1 fruit fly cellular context compared by ENCODE assay signal in genomic region chr2L:12483866-12484554, dm6.
TF ChIP-seq lines count a peak whose summit lies in the region.

No protein-coding gene starts in this region.

TF ChIP-seq in whole organism, embryonic, 481 proteins besides CTCF, POLR2A, EP300 and RAD21 (continued from another document and continues in another):
- TF ChIP-seq CG5180 (GFP tag; optimal IDR thresholded peaks at IDR 0.05; lab: Kevin White, UChicago): peak; percentile 73
- TF ChIP-seq Taf1 (GFP tag; IDR thresholded peaks at IDR 0.05; lab: Robert Waterston, UW): peak; percentile 73; the same call in 1 of the 2 replicates
- peak; percentile 87 for TF ChIP-seq org-1 (GFP tag; optimal IDR thresholded peaks at IDR 0.05; lab: Kevin White, UChicago)
- peak; percentile 91 for TF ChIP-seq HLH54F (GFP tag; optimal IDR thresholded peaks at IDR 0.05; lab: Kevin White, UChicago)
- TF ChIP-seq jigr1 (GFP tag; IDR thresholded peaks at IDR 0.05; lab: Robert Waterston, UW): no peak
- peak; percentile 76 for TF ChIP-seq CG14050 (GFP tag; IDR thresholded peaks at IDR 0.05; lab: Robert Waterston, UW)
- TF ChIP-seq CG34422 (GFP tag; IDR thresholded peaks at IDR 0.05; lab: Robert Waterston, UW): peak; percentile 89; the same call in 1 of the 3 replicates
- peak; percentile 52 for TF ChIP-seq Sry-δ (GFP tag; optimal IDR thresholded peaks at IDR 0.05; lab: Kevin White, UChicago)
- no peak; the same call in 1 of the 2 replicates for TF ChIP-seq CG4360 (GFP tag; IDR thresholded peaks at IDR 0.05; lab: Robert Waterston, UW)
- peak; percentile 88 for TF ChIP-seq eyg (GFP tag; optimal IDR thresholded peaks at IDR 0.05; lab: Kevin White, UChicago)
- peak; percentile 97 for TF ChIP-seq sens (GFP tag; lab: Kevin White, UChicago)
- peak; percentile 88 to 93 for TF ChIP-seq bsh (GFP tag; optimal IDR thresholded peaks at IDR 0.05; lab: Kevin White, UChicago)
- peak; percentile 86; the same call in 1 of the 2 replicates for TF ChIP-seq E2f1 (GFP tag; IDR thresholded peaks at IDR 0.05; lab: Robert Waterston, UW)
- TF ChIP-seq vvl (GFP tag; IDR thresholded peaks at IDR 0.05; lab: Robert Waterston, UW): peak; percentile 91
- peak; percentile 81; the same call in 2 of the 3 replicates for TF ChIP-seq otp (GFP tag; IDR thresholded peaks at IDR 0.05; lab: Robert Waterston, UW)
- peak; percentile 93 for TF ChIP-seq gem (tag; optimal IDR thresholded peaks at IDR 0.05; lab: Kevin White, UChicago)
- peak; percentile 72 for TF ChIP-seq slou (GFP tag; optimal IDR thresholded peaks at IDR 0.05; lab: Kevin White, UChicago)
- peak; percentile 83 for TF ChIP-seq kni (GFP tag; optimal IDR thresholded peaks at IDR 0.05; lab: Kevin White, UChicago)
- peak; percentile 69 for TF ChIP-seq emc (GFP tag; optimal IDR thresholded peaks at IDR 0.05; lab: Kevin White, UChicago)
- peak; percentile 78 for TF ChIP-seq CG10147 (GFP tag; optimal IDR thresholded peaks at IDR 0.05; lab: Kevin White, UChicago)
- peak; percentile 84; the same call in 1 of the 2 replicates for TF ChIP-seq danr (GFP tag; IDR thresholded peaks at IDR 0.05; lab: Robert Waterston, UW)
- peak; percentile 75 for TF ChIP-seq wek (GFP tag; optimal IDR thresholded peaks at IDR 0.05; lab: Kevin White, UChicago)
- TF ChIP-seq wor (GFP tag; IDR thresholded peaks at IDR 0.05; lab: Robert Waterston, UW): peak; percentile 73
- TF ChIP-seq croc (GFP tag; conservative IDR thresholded peaks at IDR 0.05; lab: Robert Waterston, UW): peak; percentile 82
- TF ChIP-seq tna (GFP tag; IDR thresholded peaks at IDR 0.05; lab: Robert Waterston, UW; ENCODE audit: partially characterized antibody): no peak
- peak; percentile 89 for TF ChIP-seq CG18599 (GFP tag; optimal IDR thresholded peaks at IDR 0.05; lab: Kevin White, UChicago)
- no peak for TF ChIP-seq ato (GFP tag; IDR thresholded peaks at IDR 0.05; lab: Robert Waterston, UW; ENCODE audit: partially characterized antibody)
- TF ChIP-seq hth (optimal IDR thresholded peaks at IDR 0.05; lab: Kevin White, UChicago): no peak
- TF ChIP-seq Max (GFP tag; optimal IDR thresholded peaks at IDR 0.05; lab: Kevin White, UChicago): peak; percentile 79
- TF ChIP-seq disco-r (GFP tag; optimal IDR thresholded peaks at IDR 0.05; lab: Kevin White, UChicago): peak; percentile 78
- peak; percentile 84 for TF ChIP-seq chn (GFP tag; optimal IDR thresholded peaks at IDR 0.05; lab: Kevin White, UChicago)
- no peak for TF ChIP-seq Opbp (GFP tag; IDR thresholded peaks at IDR 0.05; lab: Robert Waterston, UW; ENCODE audit: partially characterized antibody)
- TF ChIP-seq CG11085 (GFP tag; IDR thresholded peaks at IDR 0.05; lab: Robert Waterston, UW): no peak
- peak; percentile 81 for TF ChIP-seq CG5245 (GFP tag; optimal IDR thresholded peaks at IDR 0.05; lab: Kevin White, UChicago)
- TF ChIP-seq chinmo (GFP tag; IDR thresholded peaks at IDR 0.05; lab: Robert Waterston, UW; ENCODE audit: partially characterized antibody): peak; percentile 72; the same call in 2 of the 4 replicates
- peak; percentile 57; the same call in 1 of the 2 replicates for TF ChIP-seq dati (GFP tag; IDR thresholded peaks at IDR 0.05; lab: Robert Waterston, UW)
- TF ChIP-seq toy (GFP tag; IDR thresholded peaks at IDR 0.05; lab: Robert Waterston, UW): peak; percentile 54; the same call in 1 of the 2 replicates
- TF ChIP-seq ash1 (GFP tag; optimal IDR thresholded peaks at IDR 0.05; lab: Kevin White, UChicago): no peak
- TF ChIP-seq CG11093 (GFP tag; IDR thresholded peaks at IDR 0.05; lab: Robert Waterston, UW): peak; percentile 84; the same call in 2 of the 3 replicates
- TF ChIP-seq CG10565 (GFP tag; optimal IDR thresholded peaks at IDR 0.05; lab: Kevin White, UChicago): no peak
- TF ChIP-seq sim (GFP tag; IDR thresholded peaks at IDR 0.05; lab: Robert Waterston, UW): peak; percentile 57; the same call in 1 of the 2 replicates
- peak; percentile 79 for TF ChIP-seq ewg (GFP tag; optimal IDR thresholded peaks at IDR 0.05; lab: Kevin White, UChicago)
- TF ChIP-seq fu2 (GFP tag; optimal IDR thresholded peaks at IDR 0.05; lab: Kevin White, UChicago): peak; percentile 89
- peak; percentile 73 for TF ChIP-seq Rx (GFP tag; IDR thresholded peaks at IDR 0.05; lab: Robert Waterston, UW)
- peak; percentile 79 for TF ChIP-seq Gug (GFP tag; IDR thresholded peaks at IDR 0.05; lab: Robert Waterston, UW)
- peak; percentile 83 for TF ChIP-seq CG9727 (GFP tag; optimal IDR thresholded peaks at IDR 0.05; lab: Kevin White, UChicago)
- peak; percentile 76 for TF ChIP-seq Atf6 (GFP tag; IDR thresholded peaks at IDR 0.05; lab: Robert Waterston, UW)
- TF ChIP-seq bcd (GFP tag; optimal IDR thresholded peaks at IDR 0.05; lab: Kevin White, UChicago): peak; percentile 86
- TF ChIP-seq CG17328 (GFP tag; IDR thresholded peaks at IDR 0.05; lab: Robert Waterston, UW): peak; percentile 89
- TF ChIP-seq H2.0 (GFP tag; IDR thresholded peaks at IDR 0.05; lab: Robert Waterston, UW): peak; percentile 83
- TF ChIP-seq CG10366 (GFP tag; IDR thresholded peaks at IDR 0.05; lab: Robert Waterston, UW): peak; percentile 89
- TF ChIP-seq Chrac-16 (GFP tag; optimal IDR thresholded peaks at IDR 0.05; lab: Kevin White, UChicago): peak; percentile 86
- peak; percentile 41 for TF ChIP-seq CG17186 (GFP tag; optimal IDR thresholded peaks at IDR 0.05; lab: Kevin White, UChicago)
- peak; percentile 92 for TF ChIP-seq CG9609 (GFP tag; optimal IDR thresholded peaks at IDR 0.05; lab: Kevin White, UChicago)
- TF ChIP-seq CG4707 (GFP tag; optimal IDR thresholded peaks at IDR 0.05; lab: Kevin White, UChicago): peak; percentile 61
- peak; percentile 71 for TF ChIP-seq dm (GFP tag; optimal IDR thresholded peaks at IDR 0.05; lab: Kevin White, UChicago)
- peak; percentile 91 for TF ChIP-seq CG6689 (GFP tag; IDR thresholded peaks at IDR 0.05; lab: Robert Waterston, UW)
- TF ChIP-seq CG11504 (tag; optimal IDR thresholded peaks at IDR 0.05; lab: Kevin White, UChicago): peak; percentile 92
- TF ChIP-seq maf-S (GFP tag; optimal IDR thresholded peaks at IDR 0.05; lab: Kevin White, UChicago): peak; percentile 87
- peak; percentile 81 for TF ChIP-seq slp2 (GFP tag; optimal IDR thresholded peaks at IDR 0.05; lab: Kevin White, UChicago)
- TF ChIP-seq tup (GFP tag; optimal IDR thresholded peaks at IDR 0.05; lab: Kevin White, UChicago): no peak
- peak; percentile 87 for TF ChIP-seq ken (GFP tag; IDR thresholded peaks at IDR 0.05; lab: Robert Waterston, UW)
- TF ChIP-seq cad (GFP tag; optimal IDR thresholded peaks at IDR 0.05; lab: Kevin White, UChicago): no peak
- TF ChIP-seq CG6791 (GFP tag; IDR thresholded peaks at IDR 0.05; lab: Robert Waterston, UW; ENCODE audit: partially characterized antibody): no peak
- TF ChIP-seq CG13287 (GFP tag; IDR thresholded peaks at IDR 0.05; lab: Robert Waterston, UW; ENCODE audit: partially characterized antibody): peak; percentile 16; the same call in 1 of the 2 replicates
- peak; percentile 69; the same call in 1 of the 3 replicates for TF ChIP-seq CG11560 (tag; IDR thresholded peaks at IDR 0.05; lab: Robert Waterston, UW)
- TF ChIP-seq CG2875 (GFP tag; optimal IDR thresholded peaks at IDR 0.05; lab: Kevin White, UChicago): peak; percentile 82
- TF ChIP-seq ems (GFP tag; optimal IDR thresholded peaks at IDR 0.05; lab: Kevin White, UChicago): peak; percentile 81
- peak; percentile 1 for TF ChIP-seq CG7271 (tag; optimal IDR thresholded peaks at IDR 0.05; lab: Kevin White, UChicago)
- peak; percentile 93 for TF ChIP-seq dmrt99B (tag; optimal IDR thresholded peaks at IDR 0.05; lab: Kevin White, UChicago)
- peak; percentile 87 for TF ChIP-seq Ssrp (tag; optimal IDR thresholded peaks at IDR 0.05; lab: Kevin White, UChicago)
- no peak for TF ChIP-seq Doc2 (GFP tag; IDR thresholded peaks at IDR 0.05; lab: Robert Waterston, UW)
- TF ChIP-seq NC2α (GFP tag; optimal IDR thresholded peaks at IDR 0.05; lab: Kevin White, UChicago): peak; percentile 69
- TF ChIP-seq shn (GFP tag; optimal IDR thresholded peaks at IDR 0.05; lab: Kevin White, UChicago): peak; percentile 91
- no peak for TF ChIP-seq sr (GFP tag; IDR thresholded peaks at IDR 0.05; lab: Robert Waterston, UW)
- TF ChIP-seq mirr (GFP tag; optimal IDR thresholded peaks at IDR 0.05; lab: Kevin White, UChicago): peak; percentile 82
- peak; percentile 80 for TF ChIP-seq CG1602 (GFP tag; optimal IDR thresholded peaks at IDR 0.05; lab: Kevin White, UChicago)
- TF ChIP-seq NK7.1 (GFP tag; optimal IDR thresholded peaks at IDR 0.05; lab: Kevin White, UChicago): peak; percentile 82
- TF ChIP-seq sens-2 (GFP tag; IDR thresholded peaks at IDR 0.05; lab: Robert Waterston, UW): peak; percentile 70
- TF ChIP-seq Dp (GFP tag; optimal IDR thresholded peaks at IDR 0.05; lab: Kevin White, UChicago): no peak
- TF ChIP-seq ro (GFP tag; IDR thresholded peaks at IDR 0.05; lab: Robert Waterston, UW): no peak; the same call in 1 of the 2 replicates
- no peak for TF ChIP-seq CG2129 (GFP tag; IDR thresholded peaks at IDR 0.05; lab: Robert Waterston, UW; ENCODE audit: partially characterized antibody)
- TF ChIP-seq CG8290 (GFP tag; optimal IDR thresholded peaks at IDR 0.05; lab: Kevin White, UChicago): peak; percentile 52
- peak; percentile 70 to 89 for TF ChIP-seq CG8290 (tag; optimal IDR thresholded peaks at IDR 0.05; lab: Kevin White, UChicago)
- peak; percentile 81 for TF ChIP-seq tio (GFP tag; optimal IDR thresholded peaks at IDR 0.05; lab: Kevin White, UChicago)
- TF ChIP-seq CG13624 (GFP tag; optimal IDR thresholded peaks at IDR 0.05; lab: Kevin White, UChicago): peak; percentile 87
- peak; percentile 60 for TF ChIP-seq CrebB (tag; optimal IDR thresholded peaks at IDR 0.05; lab: Kevin White, UChicago)
- peak; percentile 92 for TF ChIP-seq CG2120 (GFP tag; optimal IDR thresholded peaks at IDR 0.05; lab: Kevin White, UChicago)
- peak; percentile 41 for TF ChIP-seq CG4617 (GFP tag; optimal IDR thresholded peaks at IDR 0.05; lab: Kevin White, UChicago; ENCODE audit: borderline replicate concordance)
- peak; percentile 58 for TF ChIP-seq Ets97D (GFP tag; optimal IDR thresholded peaks at IDR 0.05; lab: Kevin White, UChicago)
- TF ChIP-seq CG9932 (GFP tag; IDR thresholded peaks at IDR 0.05; lab: Robert Waterston, UW): no peak; the same call in 1 of the 2 replicates
- peak; percentile 86 for TF ChIP-seq Dek (tag; optimal IDR thresholded peaks at IDR 0.05; lab: Kevin White, UChicago)
- peak; percentile 83 for TF ChIP-seq jing (GFP tag; optimal IDR thresholded peaks at IDR 0.05; lab: Kevin White, UChicago)
- TF ChIP-seq Hsf (GFP tag; optimal IDR thresholded peaks at IDR 0.05; lab: Kevin White, UChicago): peak; percentile 89
- TF ChIP-seq fd96Cb (tag; optimal IDR thresholded peaks at IDR 0.05; lab: Kevin White, UChicago): peak; percentile 90
- TF ChIP-seq row (GFP tag; IDR thresholded peaks at IDR 0.05; lab: Robert Waterston, UW): peak; percentile 95
- TF ChIP-seq lov (optimal IDR thresholded peaks at IDR 0.05; lab: Kevin White, UChicago): no peak
- peak; percentile 81; the same call in 1 of the 3 replicates for TF ChIP-seq lov (GFP tag; IDR thresholded peaks at IDR 0.05; lab: Robert Waterston, UW)
- TF ChIP-seq unc-4 (GFP tag; IDR thresholded peaks at IDR 0.05; lab: Robert Waterston, UW; ENCODE audit: partially characterized antibody): no peak
- TF ChIP-seq crc (GFP tag; optimal IDR thresholded peaks at IDR 0.05; lab: Kevin White, UChicago): peak; percentile 81
- peak; percentile 86 for TF ChIP-seq BtbVII (GFP tag; optimal IDR thresholded peaks at IDR 0.05; lab: Kevin White, UChicago)
- no peak for TF ChIP-seq h (optimal IDR thresholded peaks at IDR 0.05; lab: Kevin White, UChicago)
- TF ChIP-seq CG3065 (GFP tag; optimal IDR thresholded peaks at IDR 0.05; lab: Kevin White, UChicago): peak; percentile 62
- TF ChIP-seq aop (GFP tag; IDR thresholded peaks at IDR 0.05; lab: Robert Waterston, UW): no peak
- TF ChIP-seq CG2889 (GFP tag; IDR thresholded peaks at IDR 0.05; lab: Robert Waterston, UW): peak; percentile 72; the same call in 1 of the 3 replicates
- peak; percentile 74 for TF ChIP-seq CG12155 (GFP tag; optimal IDR thresholded peaks at IDR 0.05; lab: Kevin White, UChicago)
- TF ChIP-seq Poxn (GFP tag; IDR thresholded peaks at IDR 0.05; lab: Robert Waterston, UW): peak; percentile 43; the same call in 1 of the 2 replicates
- TF ChIP-seq CG6765 (GFP tag; optimal IDR thresholded peaks at IDR 0.05; lab: Kevin White, UChicago): peak; percentile 76
- TF ChIP-seq CG12942 (GFP tag; optimal IDR thresholded peaks at IDR 0.05; lab: Kevin White, UChicago): peak; percentile 84
- TF ChIP-seq CG32532 (GFP tag; IDR thresholded peaks at IDR 0.05; lab: Robert Waterston, UW): peak; percentile 88
- no peak for TF ChIP-seq sna (GFP tag; IDR thresholded peaks at IDR 0.05; lab: Robert Waterston, UW; ENCODE audit: partially characterized antibody)
- peak; percentile 86 for TF ChIP-seq Blimp-1 (GFP tag; optimal IDR thresholded peaks at IDR 0.05; lab: Kevin White, UChicago)
- TF ChIP-seq zen2 (GFP tag; IDR thresholded peaks at IDR 0.05; lab: Robert Waterston, UW; ENCODE audit: partially characterized antibody): no peak
- peak; percentile 83 to 91 for TF ChIP-seq Trl (optimal IDR thresholded peaks at IDR 0.05; lab: Kevin White, UChicago)
- peak; percentile 88 for TF ChIP-seq Trl (GFP tag; optimal IDR thresholded peaks at IDR 0.05; lab: Kevin White, UChicago)
- no peak for TF ChIP-seq TFAM (GFP tag; optimal IDR thresholded peaks at IDR 0.05; lab: Kevin White, UChicago)
- peak; percentile 96 for TF ChIP-seq Drgx (GFP tag; IDR thresholded peaks at IDR 0.05; lab: Robert Waterston, UW)
- TF ChIP-seq amos (GFP tag; IDR thresholded peaks at IDR 0.05; lab: Robert Waterston, UW; ENCODE audit: partially characterized antibody): no peak
- peak; percentile 87 for TF ChIP-seq en (GFP tag; optimal IDR thresholded peaks at IDR 0.05; lab: Kevin White, UChicago)
- TF ChIP-seq CG4730 (GFP tag; IDR thresholded peaks at IDR 0.05; lab: Robert Waterston, UW): peak; percentile 83; the same call in 1 of the 2 replicates
- peak; percentile 81 for TF ChIP-seq esg (GFP tag; conservative IDR thresholded peaks at IDR 0.05; lab: Robert Waterston, UW)
- TF ChIP-seq CG4424 (GFP tag; optimal IDR thresholded peaks at IDR 0.05; lab: Kevin White, UChicago): peak; percentile 89
- TF ChIP-seq Sox100B (GFP tag; optimal IDR thresholded peaks at IDR 0.05; lab: Kevin White, UChicago): peak; percentile 89
- peak in 1 of 2 experiments; percentile 48 for TF ChIP-seq insv (GFP tag; optimal IDR thresholded peaks at IDR 0.05; lab: Kevin White, UChicago)
- peak; percentile 92 for TF ChIP-seq ci (GFP tag; IDR thresholded peaks at IDR 0.05; lab: Robert Waterston, UW)
- peak; percentile 70 for TF ChIP-seq CG2202 (tag; optimal IDR thresholded peaks at IDR 0.05; lab: Kevin White, UChicago)
- peak; percentile 84 for TF ChIP-seq CG4328 (GFP tag; optimal IDR thresholded peaks at IDR 0.05; lab: Kevin White, UChicago)
